Fruit fly (Drosophila melanogaster) whole organism, embryonic: ENCODE data around the gene CG15186.

Source experiments
- CG10565 ChIP-seq: fragments of 200-800 bp; sonication (Bioruptor generic); optimal IDR thresholded peaks from 3 replicates; lab custom pipeline; 2016; ENCODE audit warnings: missing biosample characterization, mild to moderate bottlenecking, missing genetic modification characterization
- CG12155 ChIP-seq: fragments of 200-800 bp; sonication (Bioruptor generic); optimal IDR thresholded peaks from 3 replicates; lab custom pipeline; 2016; ENCODE audit warnings: missing biosample characterization, missing genetic modification characterization
- cad ChIP-seq: fragments of >200 bp; optimal IDR thresholded peaks from 2 replicates; lab custom pipeline; 2017; ENCODE audit warnings: missing biosample characterization, missing genetic modification characterization
- otp ChIP-seq: fragments of 200-800 bp; sonication (Bioruptor generic); IDR thresholded peaks from 3 replicates; pipeline ENCODE4, ENCODE4 v1.3.6; 2022; ENCODE audit warnings: missing biosample characterization, missing genetic modification characterization

dm6 chr3R:6504408-6504807, 26.3 kb downstream of the CG15186 start:
- no peak for TF ChIP-seq cad
- TF ChIP-seq CG12155 (GFP tag; lab: Kevin White, UChicago): no peak
- TF ChIP-seq CG10565 (GFP tag; lab: Kevin White, UChicago): no peak
- peak; percentile 60; the same call in 1 of the 3 replicates for TF ChIP-seq otp (GFP tag; lab: Robert Waterston, UW)
